Worm (Caenorhabditis elegans) whole organism, late embryonic: ENCODE data around the gene mom-1.

Experiments used
- C08G9.2 ChIP-seq: sonication (generic microtip); optimal IDR thresholded peaks from 2 replicates; lab custom pipeline; 2016; ENCODE audit warnings: mild to moderate bottlenecking, missing genetic modification characterization, moderate library complexity, missing compliant biosample characterization
- C38D4.7 ChIP-seq: fragments of 200-800 bp; sonication (Bioruptor generic); optimal IDR thresholded peaks from 2 replicates; lab custom pipeline; 2018; ENCODE audit warnings: mild to moderate bottlenecking, missing genetic modification characterization, moderate library complexity, missing compliant biosample characterization
- F13H6.1 ChIP-seq: sonication (generic microtip); optimal IDR thresholded peaks from 2 replicates; lab custom pipeline; 2016; ENCODE audit warnings: missing genetic modification characterization, missing compliant biosample characterization
- ahr-1 ChIP-seq: sonication (generic microtip); optimal IDR thresholded peaks from 2 replicates; lab custom pipeline; 2016; ENCODE audit warnings: missing genetic modification characterization, missing compliant biosample characterization
- ceh-45 ChIP-seq: fragments of 200-800 bp; sonication (Bioruptor generic); IDR thresholded peaks from 2 replicates; pipeline ENCODE4 v1.3.6; 2022; ENCODE audit warnings: missing genetic modification reagents, missing genetic modification characterization, missing compliant biosample characterization
- fkh-10 ChIP-seq: fragments of 150-350 bp; optimal IDR thresholded peaks from 2 replicates; lab custom pipeline; 2014; ENCODE audit warnings: missing biosample characterization, missing genetic modification reagents, missing genetic modification characterization
- hlh-8 ChIP-seq: sonication (generic microtip); optimal IDR thresholded peaks from 2 replicates; lab custom pipeline; 2016; ENCODE audit warnings: missing genotype, missing genetic modification characterization, missing compliant biosample characterization
- nfya-1 ChIP-seq: sonication (generic microtip); optimal IDR thresholded peaks from 2 replicates; lab custom pipeline; 2017; ENCODE audit warnings: missing genetic modification characterization, mild to moderate bottlenecking, missing compliant biosample characterization, antibody characterized with exemption, moderate library complexity
- nhr-11 ChIP-seq: fragments of 150-350 bp; optimal IDR thresholded peaks from 2 replicates; lab custom pipeline; 2014; ENCODE audit warnings: missing biosample characterization, missing genetic modification characterization
- odd-2 ChIP-seq: sonication (generic microtip); optimal IDR thresholded peaks from 2 replicates; lab custom pipeline; 2017; ENCODE audit warnings: antibody characterized with exemption, mild to moderate bottlenecking, missing genetic modification characterization, missing compliant biosample characterization
- unc-55 ChIP-seq: sonication (generic microtip); optimal IDR thresholded peaks from 2 replicates; lab custom pipeline; 2017; ENCODE audit warnings: missing biosample characterization, missing genetic modification reagents, missing genetic modification characterization
- unc-86 ChIP-seq: sonication (generic microtip); optimal IDR thresholded peaks from 2 replicates; lab custom pipeline; 2016; ENCODE audit warnings: missing genetic modification characterization, missing compliant biosample characterization

- TF ChIP-seq F13H6.1, result no peak
- TF ChIP-seq unc-86 (tag; lab: Kevin White, UChicago), result no peak
- no peak for TF ChIP-seq C08G9.2 (tag; lab: Kevin White, UChicago)
- TF ChIP-seq ahr-1 (tag; lab: Kevin White, UChicago), result no peak
- no peak for TF ChIP-seq nhr-11
- no peak for TF ChIP-seq odd-2 (tag; lab: Kevin White, UChicago)
- no peak for TF ChIP-seq unc-55
- TF ChIP-seq C38D4.7, result no peak
- TF ChIP-seq ceh-45 (GFP tag; lab: Robert Waterston, UW), result no peak
- TF ChIP-seq hlh-8 (tag; lab: Kevin White, UChicago), result no peak
- TF ChIP-seq nfya-1 (tag; lab: Kevin White, UChicago), result no peak
- no peak for TF ChIP-seq fkh-10
These were observed 36.5 kb upstream of the mom-1 start for ce11 chrX:6256430-6256829.
